Worm (Caenorhabditis elegans) whole organism, late embryonic: ENCODE measurements around the gene fbxb-118.

Experiments
- ceh-18 ChIP-seq: sonication (generic microtip); optimal IDR thresholded peaks from 2 replicates; lab custom pipeline; 2016; ENCODE audit warnings: missing genetic modification characterization, missing compliant biosample characterization
- dmd-4 ChIP-seq: sonication (generic microtip); optimal IDR thresholded peaks from 2 replicates; lab custom pipeline; 2016; ENCODE audit warnings: borderline replicate concordance, missing genetic modification characterization, missing compliant biosample characterization
- fax-1 ChIP-seq: sonication (generic microtip); optimal IDR thresholded peaks from 2 replicates; lab custom pipeline; 2016; ENCODE audit warnings: missing genotype, missing genetic modification characterization, missing compliant biosample characterization
- sox-4 ChIP-seq: sonication (generic microtip); optimal IDR thresholded peaks from 2 replicates; lab custom pipeline; 2017; ENCODE audit warnings: mild to moderate bottlenecking, missing genetic modification characterization, inconsistent platforms, missing compliant biosample characterization
- tbx-2 ChIP-seq: sonication (generic microtip); optimal IDR thresholded peaks from 2 replicates; lab custom pipeline; 2016; ENCODE audit warnings: missing genetic modification characterization, missing compliant biosample characterization
- unc-42 ChIP-seq: sonication (generic microtip); optimal IDR thresholded peaks from 2 replicates; lab custom pipeline; 2016; ENCODE audit warnings: missing genotype, missing genetic modification characterization, missing compliant biosample characterization

DNA sequence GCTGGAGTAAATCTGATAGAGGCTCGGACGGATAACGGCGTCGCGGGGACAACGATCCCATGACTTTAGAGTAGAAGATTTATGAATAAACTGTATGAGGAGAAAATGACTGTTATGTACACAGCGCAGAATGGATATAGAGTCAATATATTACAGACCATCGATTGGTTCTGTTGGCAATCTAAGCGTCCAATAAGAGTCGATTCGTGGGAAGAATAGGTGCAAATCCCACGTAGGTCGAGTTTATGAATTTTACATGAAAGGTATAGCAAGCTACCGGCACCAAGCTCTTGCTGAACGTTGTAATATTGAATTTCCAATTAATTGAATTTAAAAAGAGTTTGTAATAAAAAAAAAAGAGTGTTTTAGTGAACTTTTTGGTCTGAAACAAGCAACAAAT, at the start of gene fbxb-118:
- TF ChIP-seq ceh-18 (tag; lab: Kevin White, UChicago) (no peak), sox-4 (tag; lab: Kevin White, UChicago) (no peak), dmd-4 (tag; lab: Kevin White, UChicago) (no peak), unc-42 (tag; lab: Kevin White, UChicago) (no peak), tbx-2 (no peak), fax-1 (tag; lab: Kevin White, UChicago) (no peak)
